Fruit fly (Drosophila melanogaster): Measurements from ENCODE around the gene Mt2.

dm6 chr2L:12055837-12056388 is 40.4 kb upstream of the Mt2 start, which contains the start of the genes JhI-21, RpL7-like and CG34164:
- TF ChIP-seq psq (optimal IDR thresholded peaks at IDR 0.05) = no peak
- no peak for TF ChIP-seq Dll (optimal IDR thresholded peaks at IDR 0.05)
- TF ChIP-seq EcR (GFP tag; optimal IDR thresholded peaks at IDR 0.05) = no peak
- TF ChIP-seq usp (GFP tag; optimal IDR thresholded peaks at IDR 0.05) = no peak
- no peak for TF ChIP-seq CG8478 (optimal IDR thresholded peaks at IDR 0.05)
- no peak for TF ChIP-seq pan (optimal IDR thresholded peaks at IDR 0.05)
